Worm (Caenorhabditis elegans) whole organism, young adult: Measurements from ENCODE around the gene C54D10.9.

ENCODE experiments used
- B0336.3 ChIP-seq: fragments of 200-800 bp; sonication (Bioruptor generic); IDR thresholded peaks from 2 replicates; pipeline ENCODE4 v1.3.6; 2022; ENCODE audit warnings: missing genetic modification characterization, missing compliant biosample characterization
- C06A6.2 ChIP-seq: fragments of 200-800 bp; sonication (Bioruptor generic); conservative IDR thresholded peaks from 2 replicates; pipeline ENCODE4 v1.3.6; 2022; ENCODE audit warnings: missing genetic modification characterization, missing compliant biosample characterization
- C17E4.6 ChIP-seq: fragments of 200-800 bp; sonication (Bioruptor generic); IDR thresholded peaks from 2 replicates; pipeline ENCODE4 v1.3.6; 2022; ENCODE audit warnings: missing genetic modification reagents, missing genetic modification characterization, missing compliant biosample characterization
- F10E7.11 ChIP-seq: sonication (generic microtip); optimal IDR thresholded peaks from 2 replicates; lab custom pipeline; 2017; ENCODE audit warnings: mild to moderate bottlenecking, missing genetic modification characterization, moderate library complexity, missing compliant biosample characterization
- F22D6.2 ChIP-seq: sonication (generic microtip); optimal IDR thresholded peaks from 2 replicates; lab custom pipeline; 2016; ENCODE audit warnings: mild to moderate bottlenecking, missing genetic modification characterization, missing compliant biosample characterization
- F57A8.1 ChIP-seq: fragments of 200-800 bp; sonication (Bioruptor generic); optimal IDR thresholded peaks from 2 replicates; lab custom pipeline; 2018; ENCODE audit warnings: mild to moderate bottlenecking, missing genetic modification characterization, moderate library complexity, missing compliant biosample characterization
- F57C9.4 ChIP-seq: sonication (generic microtip); optimal IDR thresholded peaks from 2 replicates; lab custom pipeline; 2017; ENCODE audit warnings: mild to moderate bottlenecking, missing genetic modification characterization, missing compliant biosample characterization
- K12H6.12 ChIP-seq: fragments of 200-800 bp; sonication (Bioruptor generic); optimal IDR thresholded peaks from 2 replicates; lab custom pipeline; 2018; ENCODE audit warnings: mild to moderate bottlenecking, missing genetic modification characterization, missing compliant biosample characterization
- T07F8.4 ChIP-seq: sonication (generic microtip); optimal IDR thresholded peaks from 2 replicates; lab custom pipeline; 2016; ENCODE audit warnings: mild to moderate bottlenecking, missing genetic modification characterization, moderate library complexity, missing compliant biosample characterization
- Y56A3A.18 ChIP-seq: fragments of 200-800 bp; sonication (Bioruptor generic); IDR thresholded peaks from 2 replicates; pipeline ENCODE4 v1.3.6; 2022; ENCODE audit warnings: missing genetic modification reagents, missing genetic modification characterization, missing compliant biosample characterization
- ZK185.1 ChIP-seq: sonication (generic microtip); optimal IDR thresholded peaks from 2 replicates; lab custom pipeline; 2016; ENCODE audit warnings: mild to moderate bottlenecking, missing genetic modification characterization, missing compliant biosample characterization; ENCODE audit not compliant: poor library complexity, severe bottlenecking
- ama-1 ChIP-seq, 3 experiments: fragments of 150-350 bp in 1 of 3; sonication (generic microtip) in 2 of 3; optimal IDR thresholded peaks; 2 replicates each; lab custom pipeline; 2014 to 2018; ENCODE audit warnings: missing biosample characterization in 2 of 3, missing genetic modification characterization in 2 of 3, missing genetic modification reagents in 2 of 3
- aptf-3 ChIP-seq: fragments of 200-800 bp; sonication (Bioruptor generic); IDR thresholded peaks from 2 replicates; pipeline ENCODE4 v1.3.6; 2022; ENCODE audit warnings: missing genetic modification characterization, missing compliant biosample characterization
- atf-7 ChIP-seq: sonication (generic microtip); optimal IDR thresholded peaks from 2 replicates; lab custom pipeline; 2017; ENCODE audit warnings: mild to moderate bottlenecking, missing genetic modification characterization, missing compliant biosample characterization
- attf-3 ChIP-seq: fragments of 200-800 bp; sonication (Bioruptor generic); conservative IDR thresholded peaks from 2 replicates; pipeline ENCODE4 v1.3.6; 2022; ENCODE audit warnings: missing genetic modification reagents, missing genetic modification characterization, missing compliant biosample characterization
- cebp-1 ChIP-seq, 2 experiments: fragments of 200-800 bp in 1 of 2; sonication (Bioruptor generic) in 1 of 2; sonication (generic microtip) in 1 of 2; IDR thresholded peaks in 1 of 2; optimal IDR thresholded peaks in 1 of 2; 2 replicates each; pipeline versions ENCODE4 v1.3.6 to Lab custom; 2017 to 2022; ENCODE audit warnings: missing compliant biosample characterization in 2 of 2, missing genetic modification characterization in 2 of 2, mild to moderate bottlenecking in 1 of 2, missing genetic modification reagents in 1 of 2, moderate library complexity in 1 of 2
- ceh-100 ChIP-seq: fragments of 200-800 bp; sonication (Bioruptor generic); IDR thresholded peaks from 2 replicates; pipeline ENCODE4 v1.3.6; 2022; ENCODE audit warnings: missing genetic modification reagents, missing genetic modification characterization, missing compliant biosample characterization
- ceh-27 ChIP-seq: fragments of 200-800 bp; sonication (Bioruptor generic); optimal IDR thresholded peaks from 2 replicates; lab custom pipeline; 2018; ENCODE audit warnings: mild to moderate bottlenecking, missing genetic modification characterization, moderate library complexity, missing compliant biosample characterization
- ceh-40 ChIP-seq: fragments of 200-800 bp; sonication (Bioruptor generic); IDR thresholded peaks from 2 replicates; pipeline ENCODE4 v1.3.6; 2022; ENCODE audit warnings: missing genetic modification characterization, missing compliant biosample characterization
- ceh-79 ChIP-seq: sonication (generic microtip); optimal IDR thresholded peaks from 2 replicates; lab custom pipeline; 2017; ENCODE audit warnings: mild to moderate bottlenecking, missing genetic modification characterization, missing compliant biosample characterization
- ceh-91 ChIP-seq: fragments of 200-800 bp; sonication (Bioruptor generic); IDR thresholded peaks from 2 replicates; pipeline ENCODE4 v1.3.6; 2022; ENCODE audit warnings: missing genetic modification reagents, missing genetic modification characterization, missing compliant biosample characterization
- dox-1 ChIP-seq: fragments of 200-800 bp; sonication (Bioruptor generic); IDR thresholded peaks from 2 replicates; pipeline ENCODE4 v1.3.6; 2022; ENCODE audit warnings: missing genetic modification reagents, missing genetic modification characterization, missing compliant biosample characterization
- egl-44 ChIP-seq: fragments of 200-800 bp; sonication (Bioruptor generic); IDR thresholded peaks from 2 replicates; pipeline ENCODE4 v1.3.6; 2022; ENCODE audit warnings: missing genetic modification reagents, missing genetic modification characterization, missing compliant biosample characterization
- hlh-26 ChIP-seq: fragments of 200-800 bp; sonication (Bioruptor generic); conservative IDR thresholded peaks from 2 replicates; pipeline ENCODE4 v1.3.6; 2022; ENCODE audit warnings: missing genetic modification reagents, missing genetic modification characterization, missing compliant biosample characterization
- hsf-1 ChIP-seq: fragments of 200-800 bp; sonication (Bioruptor generic); IDR thresholded peaks from 2 replicates; pipeline ENCODE4 v1.3.6; 2022; ENCODE audit warnings: missing genetic modification reagents, missing genetic modification characterization, missing compliant biosample characterization
- let-607 ChIP-seq, 2 experiments: fragments of 200-800 bp in 1 of 2; sonication (Bioruptor generic) in 1 of 2; sonication (generic microtip) in 1 of 2; optimal IDR thresholded peaks; 2 replicates each; lab custom pipeline; 2016 to 2018; ENCODE audit warnings: mild to moderate bottlenecking in 2 of 2, missing compliant biosample characterization in 2 of 2, missing genetic modification characterization in 2 of 2, moderate library complexity in 2 of 2, missing genotype in 1 of 2
- lin-26 ChIP-seq: fragments of 200-800 bp; sonication (Bioruptor generic); IDR thresholded peaks from 2 replicates; pipeline ENCODE4 v1.3.6; 2022; ENCODE audit warnings: missing genetic modification reagents, missing genetic modification characterization, missing compliant biosample characterization
- lin-40 ChIP-seq: sonication (generic microtip); optimal IDR thresholded peaks from 2 replicates; lab custom pipeline; 2016; ENCODE audit warnings: missing genetic modification characterization, mild to moderate bottlenecking, missing compliant biosample characterization, missing genotype, missing genetic modification reagents
- lsy-27 ChIP-seq: sonication (generic microtip); optimal IDR thresholded peaks from 2 replicates; lab custom pipeline; 2017; ENCODE audit warnings: missing genetic modification characterization, mild to moderate bottlenecking, missing compliant biosample characterization, antibody characterized with exemption, missing genotype, borderline replicate concordance; ENCODE audit not compliant: insufficient read depth
- madf-8 ChIP-seq: fragments of 200-800 bp; sonication (Bioruptor generic); conservative IDR thresholded peaks from 2 replicates; pipeline ENCODE4 v1.3.6; 2022; ENCODE audit warnings: missing genetic modification reagents, missing genetic modification characterization, missing compliant biosample characterization
- mel-28 ChIP-seq: sonication (generic microtip); optimal IDR thresholded peaks from 2 replicates; lab custom pipeline; 2016; ENCODE audit warnings: borderline replicate concordance, mild to moderate bottlenecking, missing genetic modification characterization, missing compliant biosample characterization
- mes-4 ChIP-seq: sonication (generic microtip); optimal IDR thresholded peaks from 2 replicates; lab custom pipeline; 2016; ENCODE audit warnings: missing genotype, missing genetic modification characterization, missing compliant biosample characterization
- nhr-120 ChIP-seq: fragments of 200-800 bp; sonication (Bioruptor generic); IDR thresholded peaks from 2 replicates; pipeline ENCODE4 v1.3.6; 2022; ENCODE audit warnings: missing genetic modification characterization, missing compliant biosample characterization
- nhr-27 ChIP-seq: fragments of 200-800 bp; sonication (Bioruptor generic); optimal IDR thresholded peaks from 2 replicates; lab custom pipeline; 2018; ENCODE audit warnings: mild to moderate bottlenecking, missing genetic modification characterization, moderate library complexity, missing compliant biosample characterization
- nhr-80 ChIP-seq: sonication (generic microtip); optimal IDR thresholded peaks from 2 replicates; lab custom pipeline; 2016; ENCODE audit warnings: missing genetic modification characterization, missing compliant biosample characterization
- rpc-1 ChIP-seq, 2 experiments: fragments of 150-350 bp in 1 of 2; sonication (generic microtip) in 1 of 2; optimal IDR thresholded peaks; 2 replicates each; lab custom pipeline; 2014 to 2018; ENCODE audit warnings: missing biosample characterization in 1 of 2, missing genetic modification characterization in 1 of 2, missing genetic modification reagents in 1 of 2, missing genotype in 1 of 2
- sdz-38 ChIP-seq: sonication (generic microtip); optimal IDR thresholded peaks from 2 replicates; lab custom pipeline; 2016; ENCODE audit warnings: missing genotype, missing genetic modification characterization, missing compliant biosample characterization
- snpc-4 ChIP-seq, 5 experiments: fragments of 150-350 bp in 1 of 5; sonication (generic microtip) in 4 of 5; optimal IDR thresholded peaks; 2 replicates each; lab custom pipeline; 2014 to 2018; ENCODE audit warnings: missing genetic modification characterization in 5 of 5, missing biosample characterization in 3 of 5, antibody characterized with exemption in 2 of 5, mild to moderate bottlenecking in 2 of 5, missing compliant biosample characterization in 2 of 5, missing genotype in 2 of 5, moderate library complexity in 2 of 5, missing genetic modification reagents in 1 of 5
- tbp1 ChIP-seq: fragments of 200-800 bp; sonication (Bioruptor generic); optimal IDR thresholded peaks from 2 replicates; lab custom pipeline; 2018; ENCODE audit warnings: mild to moderate bottlenecking, missing genetic modification characterization, missing compliant biosample characterization
- unc-130 ChIP-seq: sonication (generic microtip); optimal IDR thresholded peaks from 2 replicates; lab custom pipeline; 2016; ENCODE audit warnings: missing genetic modification reagents, missing genetic modification characterization, missing compliant biosample characterization
- zim-3 ChIP-seq: sonication (generic microtip); optimal IDR thresholded peaks from 2 replicates; lab custom pipeline; 2017; ENCODE audit warnings: mild to moderate bottlenecking, missing genetic modification characterization, moderate library complexity, missing compliant biosample characterization

The C54D10.9 gene

ce11 chrV:12468363-12468762, 21.4 kb downstream of the C54D10.9 start, which contains the start of gene F28C1.3 (continued):
- TF ChIP-seq snpc-4 (GFP tag; optimal IDR thresholded peaks at IDR 0.05; lab: Kevin White, UChicago) (no peak), snpc-4 (tag; optimal IDR thresholded peaks at IDR 0.05; lab: Kevin White, UChicago) (no peak), mes-4 (no peak), attf-3 (GFP tag; lab: Robert Waterston, UW) (no peak), ama-1 (optimal IDR thresholded peaks at IDR 0.05; lab: Kevin White, UChicago) (no peak), ama-1 (GFP tag; optimal IDR thresholded peaks at IDR 0.05; lab: Kevin White, UChicago) (no peak)

DNA sequence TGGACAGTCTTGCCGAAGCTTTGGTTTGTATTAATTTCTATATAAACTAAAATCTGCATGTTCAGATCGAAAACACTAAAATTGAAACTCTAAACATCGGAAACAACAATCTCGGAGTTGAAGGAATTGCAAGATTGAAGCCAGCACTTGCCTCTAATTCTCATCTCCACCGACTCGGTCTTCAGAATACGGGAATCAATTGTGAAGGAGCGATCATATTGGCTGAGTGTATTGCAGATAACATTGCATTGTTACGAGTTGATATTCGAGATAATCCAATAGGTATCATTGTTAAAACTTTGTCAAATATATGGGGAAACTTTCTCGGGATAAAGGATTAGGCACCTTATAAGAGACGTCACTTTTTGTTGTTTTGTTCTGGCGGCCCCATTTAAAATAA, 23.4 kb downstream of the C54D10.9 start:
- TF ChIP-seq B0336.3 (GFP tag; lab: Robert Waterston, UW): no peak
- TF ChIP-seq atf-7: no peak
- no peak for TF ChIP-seq lsy-27 (tag; lab: Kevin White, UChicago)
- no peak for TF ChIP-seq madf-8 (GFP tag; lab: Robert Waterston, UW)
- TF ChIP-seq F57C9.4 (tag; lab: Kevin White, UChicago): no peak
- no peak for TF ChIP-seq zim-3
- TF ChIP-seq nhr-27 (tag; lab: Kevin White, UChicago): no peak
- no peak for TF ChIP-seq C17E4.6 (GFP tag; lab: Robert Waterston, UW)
- no peak for TF ChIP-seq lin-26 (GFP tag; lab: Robert Waterston, UW)
- no peak for TF ChIP-seq ama-1 (optimal IDR thresholded peaks at IDR 0.05; lab: Kevin White, UChicago)
- TF ChIP-seq ama-1 (GFP tag; optimal IDR thresholded peaks at IDR 0.05; lab: Kevin White, UChicago): no peak
- TF ChIP-seq dox-1 (GFP tag; lab: Robert Waterston, UW): no peak
- TF ChIP-seq rpc-1 (optimal IDR thresholded peaks at IDR 0.05; lab: Kevin White, UChicago): no peak
- no peak for TF ChIP-seq rpc-1 (tag; optimal IDR thresholded peaks at IDR 0.05; lab: Kevin White, UChicago)
- no peak for TF ChIP-seq aptf-3 (GFP tag; lab: Robert Waterston, UW)
- TF ChIP-seq ZK185.1 (tag; lab: Kevin White, UChicago): no peak
- no peak for TF ChIP-seq nhr-80 (tag; lab: Kevin White, UChicago)
- TF ChIP-seq T07F8.4 (tag; lab: Kevin White, UChicago): no peak
- TF ChIP-seq mel-28 (tag; lab: Kevin White, UChicago): no peak
- TF ChIP-seq C06A6.2 (GFP tag; lab: Robert Waterston, UW): no peak

DNA sequence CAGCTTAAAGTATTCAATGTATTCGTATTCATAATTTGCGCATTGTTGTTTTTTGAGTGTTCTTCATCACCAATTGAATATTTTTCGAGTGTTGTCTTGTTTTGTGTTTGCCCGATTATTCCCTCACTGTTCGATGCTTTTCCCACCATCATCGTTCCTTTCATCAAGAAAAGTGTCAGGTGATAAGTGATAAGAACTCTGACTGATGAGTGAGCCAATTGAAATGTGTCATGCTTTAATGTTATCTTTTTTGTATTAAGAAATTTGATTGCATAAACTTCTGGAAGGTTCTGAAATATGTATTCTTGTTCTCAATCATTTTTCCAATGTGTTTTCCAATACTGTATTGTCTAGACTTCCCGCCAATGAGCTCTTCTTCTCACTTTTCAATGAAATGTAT, 28.4 kb downstream of the C54D10.9 start:
- no peak for TF ChIP-seq snpc-4 (GFP tag; optimal IDR thresholded peaks at IDR 0.05; lab: Kevin White, UChicago)
- peak in 1 of 4 experiments; percentile 13 for TF ChIP-seq snpc-4 (tag; optimal IDR thresholded peaks at IDR 0.05; lab: Kevin White, UChicago)
- no peak for TF ChIP-seq cebp-1 (GFP tag; IDR thresholded peaks at IDR 0.05; lab: Robert Waterston, UW)
- peak; percentile 57 for TF ChIP-seq cebp-1 (tag; optimal IDR thresholded peaks at IDR 0.05; lab: Kevin White, UChicago)
- TF ChIP-seq sdz-38: no peak
- TF ChIP-seq unc-130 (GFP tag; lab: Kevin White, UChicago): no peak
- peak in 1 of 2 experiments; percentile 6 for TF ChIP-seq let-607 (tag; optimal IDR thresholded peaks at IDR 0.05; lab: Kevin White, UChicago)
- TF ChIP-seq nhr-80 (tag; lab: Kevin White, UChicago): peak; percentile 72
- TF ChIP-seq ceh-100 (GFP tag; lab: Robert Waterston, UW): no peak
- TF ChIP-seq hsf-1 (GFP tag; lab: Robert Waterston, UW): peak; percentile 25; the same call in 1 of the 2 replicates

- TF ChIP-seq K12H6.12 (tag; lab: Kevin White, UChicago) (peak; percentile 9), nhr-120 (GFP tag; lab: Robert Waterston, UW) (no peak), ceh-40 (GFP tag; lab: Robert Waterston, UW) (no peak), ceh-27 (GFP tag; lab: Kevin White, UChicago) (no peak), F57A8.1 (no peak), hlh-26 (no peak), F22D6.2 (tag; lab: Kevin White, UChicago) (no peak), sdz-38 (no peak), tbp1 (GFP tag; lab: Kevin White, UChicago) (no peak), lin-40 (no peak), ceh-91 (GFP tag; lab: Robert Waterston, UW) (no peak), egl-44 (GFP tag; lab: Robert Waterston, UW) (no peak), zim-3 (peak; percentile 34), F10E7.11 (no peak), madf-8 (GFP tag; lab: Robert Waterston, UW) (no peak), ceh-79 (no peak), Y56A3A.18 (GFP tag; lab: Robert Waterston, UW) (no peak), ceh-100 (GFP tag; lab: Robert Waterston, UW) (no peak)
Measured at ce11 chrV:12477139-12477538, 30.2 kb downstream of the C54D10.9 start.
